Fruit fly (Drosophila melanogaster) Kc167 (cell line): ENCODE measurements around the gene CG34163.
"Not testable (repeated sequence)": the region's sequence is repeated elsewhere in the genome, so short reads cannot be mapped to it uniquely, and the experiment has no call there.

Source experiments
- Myc ChIP-seq: fragments of >200 bp; optimal IDR thresholded peaks from 2 replicates; lab custom pipeline; 2017; ENCODE audit warnings: missing external identifiers
- Sin3A ChIP-seq: fragments of >200 bp; optimal IDR thresholded peaks from 2 replicates; lab custom pipeline; 2018; ENCODE audit warnings: missing external identifiers
- h ChIP-seq: fragments of >200 bp; optimal IDR thresholded peaks from 3 replicates; lab custom pipeline; 2018; ENCODE audit warnings: missing external identifiers
- insv ChIP-seq: fragments of >200 bp; optimal IDR thresholded peaks from 3 replicates; lab custom pipeline; 2018; ENCODE audit warnings: missing external identifiers
- psq ChIP-seq: fragments of >200 bp; optimal IDR thresholded peaks from 2 replicates; lab custom pipeline; 2017; ENCODE audit warnings: missing external identifiers
- ttk ChIP-seq: sonication (Bioruptor generic); optimal IDR thresholded peaks from 2 replicates; lab custom pipeline; 2017; ENCODE audit warnings: missing external identifiers

CG34163 gene

dm6 chr2L:11989729-11990128 lies 1.7 kb downstream of the CG34163 start, which contains the start of the genes zuc and dgt2:
Gene zuc, minus strand, starts transcription at chr2L:11989882.
Gene dgt2, plus strand, starts transcription at chr2L:11989936.
- TF ChIP-seq Myc (lab: Kevin White, UChicago): no peak
- no peak for TF ChIP-seq insv (lab: Kevin White, UChicago)
- TF ChIP-seq Sin3A (lab: Kevin White, UChicago): no peak
- TF ChIP-seq psq: no peak

- TF ChIP-seq h: no peak
- no peak for TF ChIP-seq insv (lab: Kevin White, UChicago)
- no peak for TF ChIP-seq Myc (lab: Kevin White, UChicago)
- TF ChIP-seq psq: no peak
- no peak for TF ChIP-seq Sin3A (lab: Kevin White, UChicago)
- no peak for TF ChIP-seq ttk (lab: Kevin White, UChicago)
These were observed 2.5 kb downstream of the CG34163 start, which contains the start of gene escl for dm6 chr2L:11990458-11991065. Gene escl, plus strand, starts transcription at chr2L:11990927.

- not testable (repeated sequence) for TF ChIP-seq insv (lab: Kevin White, UChicago); Sin3A (lab: Kevin White, UChicago); h
These were observed 4.5 kb downstream of the CG34163 start, which contains the start of gene Ada1-2 for dm6 chr2L:11992602-11993001. Gene Ada1-2, plus strand, starts transcription at chr2L:11992902.

- TF ChIP-seq Myc (lab: Kevin White, UChicago); Sin3A (lab: Kevin White, UChicago); psq: not testable (repeated sequence)
These were observed 7.3 kb downstream of the CG34163 start, which contains the start of the genes CG18789 and Qtzl for dm6 chr2L:11995332-11995790. Gene CG18789, minus strand, starts transcription at chr2L:11995432. Gene Qtzl, plus strand, starts transcription at chr2L:11995740.

- not testable (repeated sequence) for TF ChIP-seq psq; insv (lab: Kevin White, UChicago); h
These were observed 8.4 kb downstream of the CG34163 start, which contains the start of gene Ada1-1 for dm6 chr2L:11996509-11996908. Gene Ada1-1, plus strand, starts transcription at chr2L:11996809.

- not testable (repeated sequence) for TF ChIP-seq h; Myc (lab: Kevin White, UChicago); Sin3A (lab: Kevin White, UChicago)
These were observed 11.2 kb downstream of the CG34163 start, which contains the start of the genes CG18787 and Nfs1 for dm6 chr2L:11999240-11999704. Gene CG18787, minus strand, starts transcription at chr2L:11999340. Gene Nfs1, plus strand, starts transcription at chr2L:11999654.

dm6 chr2L:12001132-12001531 lies 13.1 kb downstream of the CG34163 start:
- TF ChIP-seq ttk (lab: Kevin White, UChicago): no peak
- no peak for TF ChIP-seq h
- no peak for TF ChIP-seq insv (lab: Kevin White, UChicago)
- no peak for TF ChIP-seq psq
- TF ChIP-seq Sin3A (lab: Kevin White, UChicago): no peak
- TF ChIP-seq Myc (lab: Kevin White, UChicago): no peak

dm6 chr2L:12002051-12002450 lies 14.0 kb downstream of the CG34163 start, which contains the start of gene Hacd1:
Gene Hacd1, minus strand, starts transcription at chr2L:12002266.
- TF ChIP-seq psq (no peak), insv (lab: Kevin White, UChicago) (no peak), Sin3A (lab: Kevin White, UChicago) (no peak), Myc (lab: Kevin White, UChicago) (no peak), ttk (lab: Kevin White, UChicago) (no peak), h (no peak)

- TF ChIP-seq Myc (lab: Kevin White, UChicago) (no peak), insv (lab: Kevin White, UChicago) (no peak), h (no peak), ttk (lab: Kevin White, UChicago) (no peak), Sin3A (lab: Kevin White, UChicago) (no peak), psq (no peak)
These were observed 15.1 kb downstream of the CG34163 start for dm6 chr2L:12002922-12003791.

- TF ChIP-seq Sin3A (lab: Kevin White, UChicago): no peak
- no peak for TF ChIP-seq psq
- TF ChIP-seq Myc (lab: Kevin White, UChicago): no peak
- no peak for TF ChIP-seq insv (lab: Kevin White, UChicago)
- no peak for TF ChIP-seq h
- TF ChIP-seq ttk (lab: Kevin White, UChicago): no peak
These were observed 15.7 kb downstream of the CG34163 start for dm6 chr2L:12003792-12004210.

- TF ChIP-seq insv (lab: Kevin White, UChicago): no peak
- TF ChIP-seq Myc (lab: Kevin White, UChicago): no peak
- TF ChIP-seq ttk (lab: Kevin White, UChicago): no peak
- TF ChIP-seq psq: no peak
- no peak for TF ChIP-seq h
- no peak for TF ChIP-seq Sin3A (lab: Kevin White, UChicago)
These were observed 16.3 kb downstream of the CG34163 start for dm6 chr2L:12004211-12004979.
